Worm (Caenorhabditis elegans) whole organism, young adult: Measurements from ENCODE around the gene pges-2.
"Not testable (repeated sequence)": the region's sequence is repeated elsewhere in the genome, so short reads cannot be mapped to it uniquely, and the experiment has no call there.

ENCODE experiments used
- B0261.1 ChIP-seq: sonication (generic microtip); optimal IDR thresholded peaks from 2 replicates; lab custom pipeline; 2016; ENCODE audit warnings: mild to moderate bottlenecking, missing genetic modification characterization, moderate library complexity, missing compliant biosample characterization
- Y53G8AR.9 ChIP-seq: fragments of 200-800 bp; sonication (Bioruptor generic); conservative IDR thresholded peaks from 2 replicates; pipeline ENCODE4 v1.3.6; 2022; ENCODE audit warnings: missing genetic modification reagents, missing genetic modification characterization, missing compliant biosample characterization
- Y95B8A.8 ChIP-seq: fragments of 200-800 bp; sonication (Bioruptor generic); IDR thresholded peaks from 2 replicates; pipeline ENCODE4 v1.3.6; 2022; ENCODE audit warnings: missing genetic modification reagents, missing genetic modification characterization, missing compliant biosample characterization
- ekl-4 ChIP-seq: fragments of 200-800 bp; sonication (Bioruptor generic); IDR thresholded peaks from 2 replicates; pipeline ENCODE4 v1.3.6; 2022; ENCODE audit warnings: missing genetic modification reagents, missing genetic modification characterization, missing compliant biosample characterization
- hsf-1 ChIP-seq: fragments of 200-800 bp; sonication (Bioruptor generic); IDR thresholded peaks from 2 replicates; pipeline ENCODE4 v1.3.6; 2022; ENCODE audit warnings: missing genetic modification reagents, missing genetic modification characterization, missing compliant biosample characterization
- nhr-179 ChIP-seq: sonication (generic microtip); optimal IDR thresholded peaks from 2 replicates; lab custom pipeline; 2016; ENCODE audit warnings: mild to moderate bottlenecking, missing genetic modification characterization, missing compliant biosample characterization
- sea-2 ChIP-seq: fragments of 200-800 bp; sonication (Bioruptor generic); IDR thresholded peaks from 2 replicates; pipeline ENCODE4 v1.3.6; 2022; ENCODE audit warnings: missing genetic modification characterization, missing compliant biosample characterization
- tlf-1 ChIP-seq: fragments of 200-800 bp; sonication (Bioruptor generic); optimal IDR thresholded peaks from 2 replicates; lab custom pipeline; 2018; ENCODE audit warnings: mild to moderate bottlenecking, missing genetic modification characterization, missing compliant biosample characterization
- ztf-6 ChIP-seq: fragments of 200-800 bp; sonication (Bioruptor generic); IDR thresholded peaks from 2 replicates; pipeline ENCODE4 v1.3.6; 2022; ENCODE audit warnings: missing genetic modification reagents, missing genetic modification characterization, missing compliant biosample characterization

Gene pges-2

ce11 chrIV:10323368-10323767 lies 44.2 kb downstream of the pges-2 start (continued):
- TF ChIP-seq ekl-4 (GFP tag; lab: Robert Waterston, UW), result peak; percentile 42

- not testable (repeated sequence) for TF ChIP-seq hsf-1, sea-2, Y53G8AR.9 (GFP tag; lab: Robert Waterston, UW)
Observed at ce11 chrIV:10322650-10323049, 44.9 kb downstream of the pges-2 start, which contains the start of gene R09E10.1. TSS of gene R09E10.1 (minus strand) at chrIV:10322750.

DNA sequence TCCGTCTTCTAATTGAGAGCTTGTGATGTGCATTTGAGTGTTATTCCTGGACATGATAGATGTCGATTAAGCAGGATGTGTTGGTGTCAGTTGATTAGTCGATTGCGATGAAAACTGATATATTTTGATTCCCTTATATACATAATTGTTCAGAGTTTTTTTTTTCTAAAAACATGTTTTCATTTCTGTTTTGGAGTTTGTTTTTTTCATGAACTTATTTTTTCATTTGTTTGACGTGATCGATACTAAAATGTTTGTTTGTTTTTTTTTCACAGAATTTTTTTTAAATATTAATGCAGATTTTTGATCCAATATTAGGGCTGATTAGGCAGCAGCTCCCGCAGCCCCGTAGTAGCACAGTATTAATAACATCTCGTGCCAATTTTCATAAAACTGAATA lies 49.4 kb downstream of the pges-2 start, which contains the start of gene R09E10.2:
TSS of gene R09E10.2 (minus strand) at position 101 of the 400 bp plus-strand sequence.
- no peak for TF ChIP-seq B0261.1
- no peak for TF ChIP-seq sea-2 (GFP tag; lab: Robert Waterston, UW)
- no peak for TF ChIP-seq Y95B8A.8 (GFP tag; lab: Robert Waterston, UW)
- no peak for TF ChIP-seq nhr-179
- no peak for TF ChIP-seq tlf-1 (GFP tag; lab: Kevin White, UChicago)
- no peak for TF ChIP-seq ztf-6 (GFP tag; lab: Robert Waterston, UW)
